Fruit fly (Drosophila melanogaster) whole organism, embryonic: ENCODE measurements around the gene Spn75F.

Experiments
- Ada2b ChIP-seq: fragments of 200-800 bp; sonication (Bioruptor generic); IDR thresholded peaks from 2 replicates; pipeline ENCODE4 v1.3.6; 2022; ENCODE audit warnings: missing biosample characterization, missing genetic modification characterization
- Asciz ChIP-seq: fragments of 200-800 bp; sonication (Bioruptor generic); optimal IDR thresholded peaks from 2 replicates; lab custom pipeline; 2017; ENCODE audit warnings: missing biosample characterization, mild to moderate bottlenecking, missing genetic modification characterization, missing genetic modification reagents
- B-H1 ChIP-seq: fragments of 200-800 bp; sonication (Bioruptor generic); IDR thresholded peaks from 3 replicates; pipeline ENCODE4 v1.3.6; 2022; ENCODE audit warnings: missing biosample characterization, missing genetic modification characterization
- Bdp1 ChIP-seq: fragments of 200-800 bp; sonication (Bioruptor generic); optimal IDR thresholded peaks from 3 replicates; lab custom pipeline; 2016; ENCODE audit warnings: missing biosample characterization, missing genetic modification characterization
- CG10147 ChIP-seq: fragments of 200-800 bp; sonication (Bioruptor generic); optimal IDR thresholded peaks from 2 replicates; lab custom pipeline; 2019; ENCODE audit warnings: missing biosample characterization, mild to moderate bottlenecking, missing genetic modification characterization, moderate library complexity
- CG10321 ChIP-seq: fragments of 200-800 bp; sonication (Bioruptor generic); IDR thresholded peaks from 2 replicates; pipeline ENCODE4 v1.3.6; 2022; ENCODE audit warnings: missing biosample characterization, missing genetic modification characterization
- CG11093 ChIP-seq: fragments of 200-800 bp; sonication (Bioruptor generic); IDR thresholded peaks from 3 replicates; pipeline ENCODE4 v1.3.6; 2022; ENCODE audit warnings: missing biosample characterization, missing genetic modification characterization
- CG12104 ChIP-seq: fragments of 200-800 bp; sonication (Bioruptor generic); optimal IDR thresholded peaks from 3 replicates; lab custom pipeline; 2016; ENCODE audit warnings: missing biosample characterization, missing genetic modification characterization
- CG12744 ChIP-seq: fragments of 200-800 bp; sonication (Bioruptor generic); optimal IDR thresholded peaks from 2 replicates; lab custom pipeline; 2016; ENCODE audit warnings: missing biosample characterization, missing genetic modification characterization
- CG17361 ChIP-seq: fragments of 200-800 bp; sonication (Bioruptor generic); IDR thresholded peaks from 3 replicates; pipeline ENCODE4 v1.3.6; 2022; ENCODE audit warnings: missing biosample characterization, missing genetic modification characterization
- CG17912 ChIP-seq: fragments of 200-800 bp; sonication (Bioruptor generic); optimal IDR thresholded peaks from 2 replicates; lab custom pipeline; 2018; ENCODE audit warnings: missing biosample characterization, mild to moderate bottlenecking, missing genetic modification characterization
- CG18476 ChIP-seq: fragments of 200-800 bp; sonication (Bioruptor generic); optimal IDR thresholded peaks from 2 replicates; lab custom pipeline; 2016; ENCODE audit warnings: missing biosample characterization, mild to moderate bottlenecking, missing genetic modification characterization
- CG4424 ChIP-seq: fragments of 200-800 bp; sonication (Bioruptor generic); optimal IDR thresholded peaks from 3 replicates; lab custom pipeline; 2016; ENCODE audit warnings: missing biosample characterization, missing genetic modification characterization
- CG4707 ChIP-seq: fragments of 200-800 bp; sonication (Bioruptor generic); optimal IDR thresholded peaks from 2 replicates; lab custom pipeline; 2018; ENCODE audit warnings: missing biosample characterization, mild to moderate bottlenecking, missing genetic modification characterization, moderate library complexity
- CG4730 ChIP-seq: fragments of 200-800 bp; sonication (Bioruptor generic); IDR thresholded peaks from 2 replicates; pipeline ENCODE4 v1.3.6; 2022; ENCODE audit warnings: missing biosample characterization, missing genetic modification characterization
- CG7839 ChIP-seq: fragments of 200-800 bp; sonication (Bioruptor generic); optimal IDR thresholded peaks from 3 replicates; lab custom pipeline; 2018; ENCODE audit warnings: missing biosample characterization, mild to moderate bottlenecking, missing genetic modification characterization, moderate library complexity
- Camta ChIP-seq: fragments of 200-800 bp; sonication (Bioruptor generic); optimal IDR thresholded peaks from 2 replicates; lab custom pipeline; 2016; ENCODE audit warnings: missing biosample characterization, missing genetic modification characterization
- CoRest ChIP-seq: fragments of 200-800 bp; sonication (Bioruptor generic); optimal IDR thresholded peaks from 3 replicates; lab custom pipeline; 2018; ENCODE audit warnings: missing biosample characterization, mild to moderate bottlenecking, missing genetic modification characterization, moderate library complexity
- E2f2 ChIP-seq: fragments of 200-800 bp; sonication (Bioruptor generic); IDR thresholded peaks from 2 replicates; pipeline ENCODE4 v1.3.6; 2022; ENCODE audit warnings: missing biosample characterization, missing genetic modification characterization
- Ets97D ChIP-seq: fragments of 200-800 bp; sonication (Bioruptor generic); optimal IDR thresholded peaks from 3 replicates; lab custom pipeline; 2016; ENCODE audit warnings: missing biosample characterization, missing genetic modification characterization
- HLH3B ChIP-seq: fragments of 200-800 bp; sonication (Bioruptor generic); IDR thresholded peaks from 2 replicates; pipeline ENCODE4 v1.3.6; 2022; ENCODE audit warnings: missing biosample characterization, missing genetic modification characterization
- Lhr ChIP-seq: fragments of 200-800 bp; sonication (Bioruptor generic); optimal IDR thresholded peaks from 3 replicates; lab custom pipeline; 2017; ENCODE audit warnings: mild to moderate bottlenecking, missing biosample characterization, missing genetic modification reagents, missing genetic modification characterization
- Pdp1 ChIP-seq, 2 experiments: fragments of 200-800 bp; sonication (Bioruptor generic); optimal IDR thresholded peaks; 3 replicates each; lab custom pipeline; 2016; ENCODE audit warnings: missing biosample characterization in 2 of 2, missing genetic modification characterization in 2 of 2, mild to moderate bottlenecking in 1 of 2, moderate library complexity in 1 of 2
- Ptx1 ChIP-seq: fragments of 200-800 bp; sonication (Bioruptor generic); IDR thresholded peaks from 2 replicates; pipeline ENCODE4 v1.3.6; 2022; ENCODE audit warnings: missing biosample characterization, missing genetic modification characterization
- Sin3A ChIP-seq: fragments of >200 bp; optimal IDR thresholded peaks from 2 replicates; lab custom pipeline; 2018
- TFAM ChIP-seq: fragments of 200-800 bp; sonication (Bioruptor generic); optimal IDR thresholded peaks from 2 replicates; lab custom pipeline; 2017; ENCODE audit warnings: missing biosample characterization, missing genetic modification characterization, inconsistent platforms
- Xbp1 ChIP-seq: fragments of 200-800 bp; sonication (Bioruptor generic); optimal IDR thresholded peaks from 3 replicates; lab custom pipeline; 2016; ENCODE audit warnings: missing biosample characterization, mild to moderate bottlenecking, missing genetic modification characterization
- amos ChIP-seq: fragments of 200-800 bp; sonication (Bioruptor generic); IDR thresholded peaks from 2 replicates; pipeline ENCODE4 v1.3.6; 2022; ENCODE audit warnings: missing biosample characterization, missing genetic modification characterization; ENCODE audit not compliant: partially characterized antibody
- bcd ChIP-seq: fragments of 200-800 bp; sonication (Bioruptor generic); optimal IDR thresholded peaks from 2 replicates; lab custom pipeline; 2017; ENCODE audit warnings: missing biosample characterization, mild to moderate bottlenecking, missing genetic modification characterization
- chm ChIP-seq: fragments of 200-800 bp; sonication (Bioruptor generic); IDR thresholded peaks from 2 replicates; pipeline ENCODE4 v1.3.6; 2022; ENCODE audit warnings: missing biosample characterization, missing genetic modification characterization
- dmrt99B ChIP-seq: fragments of 200-800 bp; sonication (Bioruptor generic); optimal IDR thresholded peaks from 2 replicates; lab custom pipeline; 2018; ENCODE audit warnings: missing biosample characterization, mild to moderate bottlenecking, missing genetic modification characterization, moderate library complexity
- gcm ChIP-seq: fragments of 200-800 bp; sonication (Bioruptor generic); optimal IDR thresholded peaks from 2 replicates; lab custom pipeline; 2019; ENCODE audit warnings: missing biosample characterization, mild to moderate bottlenecking, missing genetic modification characterization, moderate library complexity
- grau ChIP-seq: fragments of 200-800 bp; optimal IDR thresholded peaks from 3 replicates; lab custom pipeline; 2019; ENCODE audit warnings: missing biosample characterization, mild to moderate bottlenecking, missing genetic modification characterization, moderate library complexity
- kay ChIP-seq: fragments of 200-800 bp; sonication (Bioruptor generic); optimal IDR thresholded peaks from 2 replicates; lab custom pipeline; 2016; ENCODE audit warnings: missing biosample characterization, missing genetic modification characterization
- lbe ChIP-seq: fragments of 200-800 bp; sonication (Bioruptor generic); optimal IDR thresholded peaks from 2 replicates; lab custom pipeline; 2016; ENCODE audit warnings: missing biosample characterization, mild to moderate bottlenecking, missing genetic modification characterization
- onecut ChIP-seq: fragments of 200-800 bp; sonication (Bioruptor generic); IDR thresholded peaks from 2 replicates; pipeline ENCODE4 v1.3.6; 2022; ENCODE audit warnings: missing biosample characterization, missing genetic modification characterization
- pan ChIP-seq, 4 experiments: fragments of >200 bp in 3 of 4; fragments of 200-800 bp in 1 of 4; sonication (Bioruptor generic) in 1 of 4; optimal IDR thresholded peaks in 3 of 4; IDR thresholded peaks in 1 of 4; 2 replicates each; pipeline versions ENCODE4 v1.3.6 to Lab custom; 2017 to 2022; ENCODE audit warnings: missing biosample characterization in 2 of 4, missing genetic modification characterization in 2 of 4, mixed read lengths in 1 of 4
- seq ChIP-seq: fragments of 200-800 bp; sonication (Bioruptor generic); IDR thresholded peaks from 2 replicates; pipeline ENCODE4 v1.3.6; 2022; ENCODE audit warnings: missing biosample characterization, missing genetic modification characterization
- unpg ChIP-seq: fragments of 200-800 bp; sonication (Bioruptor generic); optimal IDR thresholded peaks from 3 replicates; lab custom pipeline; 2018; ENCODE audit warnings: missing biosample characterization, mild to moderate bottlenecking, missing genetic modification characterization, moderate library complexity
- zf30C ChIP-seq: fragments of 200-800 bp; sonication (Bioruptor generic); optimal IDR thresholded peaks from 3 replicates; lab custom pipeline; 2018; ENCODE audit warnings: missing biosample characterization, mild to moderate bottlenecking, missing genetic modification characterization

Gene Spn75F

dm6 chr3L:19166298-19166937 is 37.0 kb upstream of the Spn75F start (continued):
- peak; percentile 32; the same call in 1 of the 3 replicates for TF ChIP-seq B-H1 (GFP tag; lab: Robert Waterston, UW)
- peak; percentile 56 for TF ChIP-seq dmrt99B
- peak; percentile 47 for TF ChIP-seq CG4424 (GFP tag; lab: Kevin White, UChicago)
- TF ChIP-seq CG10147 (GFP tag; lab: Kevin White, UChicago) = no peak
- TF ChIP-seq Sin3A (lab: Kevin White, UChicago) = no peak
- TF ChIP-seq CG12744 = no peak
- peak; percentile 31; the same call in 1 of the 2 replicates for TF ChIP-seq Ada2b (GFP tag; lab: Robert Waterston, UW)
- TF ChIP-seq Ets97D (GFP tag; lab: Kevin White, UChicago) = no peak
- TF ChIP-seq lbe (GFP tag; lab: Kevin White, UChicago) = peak; percentile 76
- peak; percentile 45; the same call in 1 of the 2 replicates for TF ChIP-seq Ptx1 (GFP tag; lab: Robert Waterston, UW)
- TF ChIP-seq grau = peak; percentile 36
- TF ChIP-seq Bdp1 (GFP tag; lab: Kevin White, UChicago) = peak; percentile 4
- TF ChIP-seq CG10321 (GFP tag; lab: Robert Waterston, UW) = no peak
- peak; percentile 10 for TF ChIP-seq gcm (GFP tag; lab: Kevin White, UChicago)
- peak; percentile 17; the same call in 1 of the 2 replicates for TF ChIP-seq E2f2 (GFP tag; lab: Robert Waterston, UW)
- peak in 1 of 2 experiments; percentile 0 for TF ChIP-seq Pdp1 (GFP tag; optimal IDR thresholded peaks at IDR 0.05; lab: Kevin White, UChicago)
- TF ChIP-seq CG17361 (GFP tag; lab: Robert Waterston, UW) = peak; percentile 45; the same call in 1 of the 3 replicates
- TF ChIP-seq pan (optimal IDR thresholded peaks at IDR 0.05; lab: Kevin White, UChicago) = no peak
- peak in 1 of 2 experiments; percentile 43 for TF ChIP-seq pan (GFP tag; optimal IDR thresholded peaks at IDR 0.05 in 1 of 2, IDR thresholded peaks at IDR 0.05 in 1 of 2)
- no peak for TF ChIP-seq CG4707 (GFP tag; lab: Kevin White, UChicago)
- peak; percentile 63; the same call in 1 of the 2 replicates for TF ChIP-seq chm (GFP tag; lab: Robert Waterston, UW)
- TF ChIP-seq CG12104 (GFP tag; lab: Kevin White, UChicago) = peak; percentile 28
- TF ChIP-seq Camta (GFP tag; lab: Kevin White, UChicago) = peak; percentile 18
- TF ChIP-seq seq = peak; percentile 40; the same call in 1 of the 2 replicates
- no peak for TF ChIP-seq TFAM (GFP tag; lab: Kevin White, UChicago)
- peak; percentile 9 for TF ChIP-seq unpg (GFP tag; lab: Kevin White, UChicago)
- TF ChIP-seq CG7839 = peak; percentile 44
- TF ChIP-seq HLH3B = peak; percentile 22; the same call in 1 of the 2 replicates
- peak; percentile 8 for TF ChIP-seq bcd (GFP tag; lab: Kevin White, UChicago)
- TF ChIP-seq zf30C = peak; percentile 23
- TF ChIP-seq Asciz (GFP tag; lab: Kevin White, UChicago) = peak; percentile 41
- no peak for TF ChIP-seq CG17912
- TF ChIP-seq amos = no peak
- 0 out of 3 replicates have a peak, but pooled peaks have one; percentile 19 for TF ChIP-seq CG11093 (GFP tag; lab: Robert Waterston, UW)
- TF ChIP-seq CG4730 = peak; percentile 18; the same call in 1 of the 2 replicates
- no peak for TF ChIP-seq kay (GFP tag; lab: Kevin White, UChicago)
- TF ChIP-seq Xbp1 (GFP tag; lab: Kevin White, UChicago) = peak; percentile 25
- TF ChIP-seq Lhr (GFP tag; lab: Kevin White, UChicago) = peak; percentile 13
- peak; percentile 22 for TF ChIP-seq CoRest
- TF ChIP-seq onecut (GFP tag; lab: Robert Waterston, UW) = 0 out of 2 replicates have a peak, but pooled peaks have one; percentile 46
- peak; percentile 26 for TF ChIP-seq CG18476 (GFP tag; lab: Kevin White, UChicago)
